Worm (Caenorhabditis elegans): ENCODE measurements around the gene Y46G5A.14.
A peak's percentile ranks its signal among the peaks of the same experiment; 100 is the strongest.
"Not testable (repeated sequence)": the region's sequence is repeated elsewhere in the genome, so short reads cannot be mapped to it uniquely, and the experiment has no call there.

Y46G5A.14 gene

ce11 chrII:12769947-12770346 is 4.6 kb upstream of the Y46G5A.14 start (continued):
- no peak for TF ChIP-seq attf-3 (GFP tag; conservative IDR thresholded peaks at IDR 0.05)
- no peak for TF ChIP-seq ceh-27 (GFP tag; optimal IDR thresholded peaks at IDR 0.05)
- TF ChIP-seq hmg-20 (GFP tag; IDR thresholded peaks at IDR 0.05) = no peak
- TF ChIP-seq Y79H2A.3 (GFP tag; conservative IDR thresholded peaks at IDR 0.05) = no peak

- TF ChIP-seq lir-1 (GFP tag; conservative IDR thresholded peaks at IDR 0.05) = no peak
- TF ChIP-seq sdz-38 (tag; optimal IDR thresholded peaks at IDR 0.05) = no peak
- TF ChIP-seq nfyb-1 (GFP tag; IDR thresholded peaks at IDR 0.05) = no peak
- TF ChIP-seq fkh-3 (tag; optimal IDR thresholded peaks at IDR 0.05) = no peak
- TF ChIP-seq lin-26 (GFP tag; IDR thresholded peaks at IDR 0.05) = no peak
- TF ChIP-seq snpc-3.4 (tag; optimal IDR thresholded peaks at IDR 0.05) = no peak
Measured at ce11 chrII:12776379-12776778, 1.9 kb downstream of the Y46G5A.14 start, which contains the start of gene Y46G5A.34. Gene Y46G5A.34 (plus strand): TSS chrII:12776679.

- TF ChIP-seq mcd-1 (GFP tag; IDR thresholded peaks at IDR 0.05) (peak; percentile 91), pbrm-1 (GFP tag; IDR thresholded peaks at IDR 0.05) (peak; percentile 99), hmg-1.2 (GFP tag; IDR thresholded peaks at IDR 0.05) (peak; percentile 52; the same call in 1 of the 2 replicates), lin-54 (GFP tag; optimal IDR thresholded peaks at IDR 0.05) (peak; percentile 60), hsf-1 (GFP tag; IDR thresholded peaks at IDR 0.05) (peak; percentile 70), B0336.3 (GFP tag; IDR thresholded peaks at IDR 0.05) (0 out of 2 replicates have a peak, but pooled peaks have one; percentile 23), F33H1.4 (GFP tag; IDR thresholded peaks at IDR 0.05) (peak; percentile 75), cebp-1 (tag; optimal IDR thresholded peaks at IDR 0.05) (peak; percentile 21), snpc-3.4 (tag; optimal IDR thresholded peaks at IDR 0.05) (peak; percentile 80), attf-3 (GFP tag; conservative IDR thresholded peaks at IDR 0.05) (peak; percentile 64; the same call in 1 of the 2 replicates), madf-3 (GFP tag; IDR thresholded peaks at IDR 0.05) (0 out of 2 replicates have a peak, but pooled peaks have one; percentile 38), C17E4.6 (GFP tag; IDR thresholded peaks at IDR 0.05) (peak; percentile 77; the same call in 1 of the 2 replicates), lin-26 (GFP tag; IDR thresholded peaks at IDR 0.05) (peak; percentile 100), ceh-100 (GFP tag; IDR thresholded peaks at IDR 0.05) (0 out of 2 replicates have a peak, but pooled peaks have one; percentile 33), ceh-91 (GFP tag; IDR thresholded peaks at IDR 0.05) (peak; percentile 69), egrh-3 (GFP tag; IDR thresholded peaks at IDR 0.05) (peak; percentile 98), chd-7 (tag; optimal IDR thresholded peaks at IDR 0.05) (peak; percentile 12), D2030.7 (GFP tag; IDR thresholded peaks at IDR 0.05) (peak; percentile 94), snpc-1.1 (tag; optimal IDR thresholded peaks at IDR 0.05; ENCODE audit: insufficient read depth) (peak; percentile 94), ekl-4 (GFP tag; IDR thresholded peaks at IDR 0.05) (peak; percentile 71; the same call in 1 of the 2 replicates), B0019.2 (GFP tag; conservative IDR thresholded peaks at IDR 0.05) (0 out of 2 replicates have a peak, but pooled peaks have one; percentile 32), lir-1 (GFP tag; conservative IDR thresholded peaks at IDR 0.05) (peak; percentile 64; the same call in 1 of the 2 replicates), F37B4.10 (GFP tag; IDR thresholded peaks at IDR 0.05) (0 out of 2 replicates have a peak, but pooled peaks have one; percentile 72), bed-2 (GFP tag; IDR thresholded peaks at IDR 0.05) (peak; percentile 78; the same call in 1 of the 2 replicates), hmg-20 (GFP tag; IDR thresholded peaks at IDR 0.05) (peak; percentile 53; the same call in 1 of the 2 replicates), tbp1 (GFP tag; optimal IDR thresholded peaks at IDR 0.05) (peak; percentile 78), Y53G8AR.9 (GFP tag; conservative IDR thresholded peaks at IDR 0.05) (peak; percentile 74; the same call in 1 of the 2 replicates), madf-8 (GFP tag; conservative IDR thresholded peaks at IDR 0.05) (peak; percentile 47), Y53F4B.3 (GFP tag; IDR thresholded peaks at IDR 0.05) (peak; percentile 55; the same call in 1 of the 2 replicates), zfh-2 (GFP tag; conservative IDR thresholded peaks at IDR 0.05) (peak; percentile 94), Y95B8A.8 (GFP tag; IDR thresholded peaks at IDR 0.05) (peak; percentile 56; the same call in 1 of the 2 replicates), Y79H2A.3 (GFP tag; conservative IDR thresholded peaks at IDR 0.05) (peak; percentile 50; the same call in 1 of the 2 replicates), F39B2.1 (GFP tag; IDR thresholded peaks at IDR 0.05) (0 out of 2 replicates have a peak, but pooled peaks have one; percentile 45), F49E8.2 (tag; optimal IDR thresholded peaks at IDR 0.05; ENCODE audit: insufficient read depth) (peak; percentile 79), snpc-4 (GFP tag; optimal IDR thresholded peaks at IDR 0.05) (peak; percentile 94), snpc-4 (tag; optimal IDR thresholded peaks at IDR 0.05) (peak; percentile 96 to 98 (median 97)), lsl-1 (GFP tag; optimal IDR thresholded peaks at IDR 0.05) (peak; percentile 64)
- TF ChIP-seq cebp-1 (GFP tag; IDR thresholded peaks at IDR 0.05) = not testable (repeated sequence)
Measured at ce11 chrII:12778374-12778773, 3.9 kb downstream of the Y46G5A.14 start.
